Fruit fly (Drosophila melanogaster) whole organism, pupa: ENCODE data around the gene CG42717.

Source experiments
- CG12605 ChIP-seq: fragments of 200-800 bp; sonication (Bioruptor generic); IDR thresholded peaks from 2 replicates; pipeline ENCODE4 v1.3.6; 2022; ENCODE audit warnings: missing biosample characterization, missing genetic modification characterization
- CG15710 ChIP-seq: fragments of 200-800 bp; sonication (Bioruptor generic); optimal IDR thresholded peaks from 2 replicates; lab custom pipeline; 2018; ENCODE audit warnings: missing biosample characterization, mild to moderate bottlenecking, missing genetic modification characterization, moderate library complexity
- CG17806 ChIP-seq: fragments of 200-800 bp; sonication (Bioruptor generic); optimal IDR thresholded peaks from 2 replicates; lab custom pipeline; 2018; ENCODE audit warnings: missing biosample characterization, mild to moderate bottlenecking, missing genetic modification characterization, moderate library complexity
- EcR ChIP-seq: fragments of 200-800 bp; sonication (Bioruptor generic); optimal IDR thresholded peaks from 3 replicates; lab custom pipeline; 2019; ENCODE audit warnings: missing biosample characterization, missing genetic modification characterization, mild to moderate bottlenecking, moderate library complexity, missing genetic modification reagents
- gl ChIP-seq: fragments of 200-800 bp; sonication (Bioruptor generic); optimal IDR thresholded peaks from 2 replicates; lab custom pipeline; 2018; ENCODE audit warnings: missing biosample characterization, mild to moderate bottlenecking, missing genetic modification characterization

DNA sequence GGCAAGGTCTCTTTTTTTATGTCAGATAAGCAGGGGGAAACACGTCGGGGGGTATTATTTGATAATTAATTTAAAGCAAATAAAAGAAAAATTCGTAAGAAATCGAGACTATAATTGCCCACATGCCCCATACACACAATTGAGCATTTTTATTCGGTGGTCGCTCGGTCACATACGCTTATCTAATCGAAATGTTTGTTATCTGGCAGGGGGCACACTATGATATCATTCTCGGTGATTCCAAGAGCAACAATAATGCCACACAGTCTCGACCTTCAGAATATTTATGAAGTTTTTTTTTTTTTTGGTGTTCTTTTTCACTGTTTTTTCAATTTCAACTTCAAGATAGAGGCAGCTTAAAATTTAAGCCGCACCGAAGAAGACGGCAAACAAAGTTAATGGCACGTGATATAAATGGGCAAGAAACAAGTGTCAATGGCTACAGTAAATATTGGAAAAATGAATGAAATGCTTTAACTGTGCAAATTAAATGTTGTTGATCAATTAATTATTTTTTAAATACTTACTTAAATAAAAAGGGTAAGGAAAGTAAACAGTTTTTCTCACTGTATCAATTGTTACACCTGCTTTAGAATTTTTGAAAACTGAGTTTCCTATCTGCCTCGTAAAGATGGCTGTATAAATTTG is 33.5 kb downstream of the CG42717 start:
- TF ChIP-seq CG15710 (tag; lab: Kevin White, UChicago), result no peak
- TF ChIP-seq EcR (GFP tag; lab: Kevin White, UChicago), result no peak
- peak; percentile 3 for TF ChIP-seq CG17806 (tag; lab: Kevin White, UChicago)
- TF ChIP-seq gl, result no peak
- TF ChIP-seq CG12605 (GFP tag; lab: Robert Waterston, UW), result no peak
